Worm (Caenorhabditis elegans) whole organism, L2 larva: ENCODE measurements around the gene smoc-1.

Source experiments
- C34F6.9 ChIP-seq: fragments of 150-350 bp; optimal IDR thresholded peaks from 2 replicates; lab custom pipeline; 2014; ENCODE audit warnings: missing biosample characterization, missing genetic modification characterization
- F13H6.1 ChIP-seq: sonication (generic microtip); optimal IDR thresholded peaks from 2 replicates; lab custom pipeline; 2016; ENCODE audit warnings: missing genetic modification characterization, missing compliant biosample characterization
- R02D3.7 ChIP-seq: fragments of 150-350 bp; optimal IDR thresholded peaks from 2 replicates; lab custom pipeline; 2014; ENCODE audit warnings: missing biosample characterization, missing genetic modification characterization
- Y55F3AM.14 ChIP-seq: fragments of 200-800 bp; sonication (Bioruptor generic); optimal IDR thresholded peaks from 2 replicates; lab custom pipeline; 2018; ENCODE audit warnings: mild to moderate bottlenecking, missing genetic modification characterization, missing compliant biosample characterization
- ZK546.5 ChIP-seq: sonication (generic microtip); optimal IDR thresholded peaks from 2 replicates; lab custom pipeline; 2017; ENCODE audit warnings: missing biosample characterization, missing genetic modification characterization
- alr-1 ChIP-seq: fragments of 150-350 bp; optimal IDR thresholded peaks from 2 replicates; lab custom pipeline; 2014; ENCODE audit warnings: missing biosample characterization, missing genetic modification characterization
- aly-2 ChIP-seq: fragments of 150-350 bp; optimal IDR thresholded peaks from 2 replicates; lab custom pipeline; 2014; ENCODE audit warnings: missing biosample characterization, missing genetic modification characterization
- ama-1 ChIP-seq: fragments of 150-350 bp; optimal IDR thresholded peaks from 2 replicates; lab custom pipeline; 2018; ENCODE audit warnings: inconsistent platforms
- blmp-1 ChIP-seq: sonication (generic microtip); optimal IDR thresholded peaks from 2 replicates; lab custom pipeline; 2017; ENCODE audit warnings: missing genetic modification characterization, mild to moderate bottlenecking, missing compliant biosample characterization, antibody characterized with exemption, moderate library complexity; ENCODE audit not compliant: insufficient read depth
- ceh-16 ChIP-seq: fragments of 150-350 bp; optimal IDR thresholded peaks from 2 replicates; lab custom pipeline; 2014; ENCODE audit warnings: missing biosample characterization, missing genetic modification characterization
- ceh-82 ChIP-seq: fragments of 150-350 bp; optimal IDR thresholded peaks from 2 replicates; lab custom pipeline; 2014; ENCODE audit warnings: missing biosample characterization, missing genetic modification characterization
- crh-2 ChIP-seq: sonication (generic microtip); optimal IDR thresholded peaks from 2 replicates; lab custom pipeline; 2017; ENCODE audit warnings: missing biosample characterization, missing genetic modification characterization
- dmd-4 ChIP-seq: sonication (generic microtip); optimal IDR thresholded peaks from 2 replicates; lab custom pipeline; 2017; ENCODE audit warnings: missing biosample characterization, missing genetic modification characterization
- egl-27 ChIP-seq: sonication (generic microtip); optimal IDR thresholded peaks from 3 replicates; lab custom pipeline; 2017; ENCODE audit warnings: missing biosample characterization, missing genetic modification reagents, missing genetic modification characterization
- elt-3 ChIP-seq: sonication (generic microtip); optimal IDR thresholded peaks from 2 replicates; lab custom pipeline; 2017; ENCODE audit warnings: missing biosample characterization, missing genetic modification characterization
- fos-1 ChIP-seq: fragments of 150-350 bp; optimal IDR thresholded peaks from 2 replicates; lab custom pipeline; 2014; ENCODE audit warnings: missing biosample characterization, missing genetic modification characterization
- lin-11 ChIP-seq: fragments of 150-350 bp; sonication (generic microtip); optimal IDR thresholded peaks from 2 replicates; lab custom pipeline; 2014; ENCODE audit warnings: missing biosample characterization, missing genetic modification characterization, inconsistent platforms, mixed read lengths
- lin-13 ChIP-seq: fragments of 150-350 bp; optimal IDR thresholded peaks from 2 replicates; lab custom pipeline; 2014; ENCODE audit warnings: missing biosample characterization, missing genetic modification reagents, missing genetic modification characterization
- lin-39 ChIP-seq: fragments of 150-350 bp; optimal IDR thresholded peaks from 2 replicates; lab custom pipeline; 2014; ENCODE audit warnings: missing biosample characterization, missing genetic modification reagents, missing genetic modification characterization
- lsy-2 ChIP-seq, 2 experiments: fragments of 150-350 bp in 1 of 2; sonication (generic microtip) in 1 of 2; optimal IDR thresholded peaks; 2 replicates each; lab custom pipeline; 2014 to 2017; ENCODE audit warnings: missing biosample characterization in 2 of 2, missing genetic modification characterization in 2 of 2
- mab-5 ChIP-seq: fragments of 150-350 bp; optimal IDR thresholded peaks from 2 replicates; lab custom pipeline; 2014; ENCODE audit warnings: missing biosample characterization, missing genetic modification characterization
- mbf-1 ChIP-seq: sonication (generic microtip); optimal IDR thresholded peaks from 2 replicates; lab custom pipeline; 2017; ENCODE audit warnings: missing biosample characterization, missing genetic modification characterization
- mdl-1 ChIP-seq, 2 experiments: fragments of 150-350 bp in 1 of 2; sonication (generic microtip) in 1 of 2; optimal IDR thresholded peaks; 2 replicates each; lab custom pipeline; 2017; ENCODE audit warnings: missing biosample characterization in 2 of 2, missing genetic modification characterization in 2 of 2
- nhr-10 ChIP-seq: sonication (generic microtip); optimal IDR thresholded peaks from 2 replicates; lab custom pipeline; 2017; ENCODE audit warnings: missing biosample characterization, missing genetic modification characterization
- nhr-11 ChIP-seq: fragments of 150-350 bp; optimal IDR thresholded peaks from 2 replicates; lab custom pipeline; 2014; ENCODE audit warnings: missing biosample characterization, missing genetic modification characterization
- nhr-21 ChIP-seq: fragments of 150-350 bp; optimal IDR thresholded peaks from 2 replicates; lab custom pipeline; 2014; ENCODE audit warnings: missing biosample characterization, missing genetic modification characterization
- nhr-23 ChIP-seq: fragments of 150-350 bp; optimal IDR thresholded peaks from 2 replicates; lab custom pipeline; 2014; ENCODE audit warnings: missing biosample characterization, missing genetic modification reagents, missing genetic modification characterization
- nhr-237 ChIP-seq: fragments of 150-350 bp; optimal IDR thresholded peaks from 2 replicates; lab custom pipeline; 2014; ENCODE audit warnings: missing biosample characterization, missing genetic modification characterization
- nhr-25 ChIP-seq: fragments of 150-350 bp; sonication (generic microtip); optimal IDR thresholded peaks from 3 replicates; lab custom pipeline; 2014; ENCODE audit warnings: missing biosample characterization, missing genetic modification characterization
- nhr-6 ChIP-seq: fragments of 150-350 bp; optimal IDR thresholded peaks from 2 replicates; lab custom pipeline; 2014; ENCODE audit warnings: missing biosample characterization, missing genetic modification characterization
- nhr-77 ChIP-seq: fragments of 150-350 bp; optimal IDR thresholded peaks from 2 replicates; lab custom pipeline; 2014; ENCODE audit warnings: missing biosample characterization, missing genetic modification characterization
- peb-1 ChIP-seq: fragments of 150-350 bp; optimal IDR thresholded peaks from 2 replicates; lab custom pipeline; 2014; ENCODE audit warnings: missing biosample characterization, missing genetic modification characterization
- sma-3 ChIP-seq: sonication (generic microtip); optimal IDR thresholded peaks from 2 replicates; lab custom pipeline; 2016; ENCODE audit warnings: missing genetic modification reagents, missing genetic modification characterization, missing compliant biosample characterization
- sma-9 ChIP-seq, 2 experiments: fragments of 150-350 bp in 1 of 2; sonication (generic microtip) in 1 of 2; optimal IDR thresholded peaks; 2 replicates each; lab custom pipeline; 2014 to 2016; ENCODE audit warnings: missing genetic modification characterization in 2 of 2, mild to moderate bottlenecking in 1 of 2, missing biosample characterization in 1 of 2, missing compliant biosample characterization in 1 of 2, missing genetic modification reagents in 1 of 2, moderate library complexity in 1 of 2
- snpc-4 ChIP-seq: fragments of 150-350 bp; optimal IDR thresholded peaks from 2 replicates; lab custom pipeline; 2014; ENCODE audit warnings: missing biosample characterization, missing genetic modification characterization
- unc-39 ChIP-seq: fragments of 150-350 bp; optimal IDR thresholded peaks from 2 replicates; lab custom pipeline; 2014; ENCODE audit warnings: missing biosample characterization, missing genetic modification characterization
- unc-62 ChIP-seq: fragments of 150-350 bp; optimal IDR thresholded peaks from 2 replicates; lab custom pipeline; 2014; ENCODE audit warnings: missing biosample characterization, missing genetic modification reagents, missing genetic modification characterization
- ztf-1 ChIP-seq: fragments of 200-800 bp; sonication (Bioruptor generic); conservative IDR thresholded peaks from 2 replicates; pipeline ENCODE4 v1.3.6; 2022; ENCODE audit warnings: missing genetic modification characterization, missing compliant biosample characterization
- ztf-11 ChIP-seq: sonication (generic microtip); optimal IDR thresholded peaks from 2 replicates; lab custom pipeline; 2017; ENCODE audit warnings: missing biosample characterization, missing genetic modification characterization
- ztf-4 ChIP-seq: fragments of 150-350 bp; optimal IDR thresholded peaks from 2 replicates; lab custom pipeline; 2014; ENCODE audit warnings: missing biosample characterization, missing genetic modification characterization

The smoc-1 gene

ce11 chrV:11800486-11800885 is 43.0 kb downstream of the smoc-1 start:
- no peak for TF ChIP-seq nhr-23
- TF ChIP-seq ztf-11 (tag; lab: Kevin White, UChicago): no peak
- TF ChIP-seq nhr-10 (tag; lab: Kevin White, UChicago): no peak
- no peak for TF ChIP-seq mdl-1 (tag; optimal IDR thresholded peaks at IDR 0.05; lab: Kevin White, UChicago)
- TF ChIP-seq elt-3 (tag; lab: Kevin White, UChicago): no peak
- no peak for TF ChIP-seq ceh-16
- no peak for TF ChIP-seq unc-39 (tag; lab: Kevin White, UChicago)
- no peak for TF ChIP-seq ztf-1 (GFP tag; lab: Robert Waterston, UW)
- TF ChIP-seq ZK546.5: no peak
- no peak for TF ChIP-seq fos-1 (tag; lab: Kevin White, UChicago)
- no peak for TF ChIP-seq Y55F3AM.14
- TF ChIP-seq lin-11 (tag; lab: Kevin White, UChicago): no peak
- TF ChIP-seq dmd-4 (tag; lab: Kevin White, UChicago): no peak
- no peak for TF ChIP-seq C34F6.9 (tag; lab: Kevin White, UChicago)
- TF ChIP-seq F13H6.1 (tag; lab: Kevin White, UChicago): no peak
- TF ChIP-seq ztf-4 (tag; lab: Kevin White, UChicago): no peak
- TF ChIP-seq nhr-6 (tag; lab: Kevin White, UChicago): no peak
- TF ChIP-seq nhr-237 (tag; lab: Kevin White, UChicago): no peak
- no peak for TF ChIP-seq crh-2
- no peak for TF ChIP-seq lin-13 (GFP tag; lab: Kevin White, UChicago)
- TF ChIP-seq ama-1 (lab: Kevin White, UChicago): no peak
- TF ChIP-seq sma-3 (GFP tag; lab: Kevin White, UChicago): peak; percentile 9
- TF ChIP-seq nhr-21 (tag; lab: Kevin White, UChicago): peak; percentile 15
- TF ChIP-seq ceh-82 (tag; lab: Kevin White, UChicago): no peak
- peak in 1 of 2 experiments; percentile 1 for TF ChIP-seq lsy-2 (tag; optimal IDR thresholded peaks at IDR 0.05; lab: Kevin White, UChicago)
- peak; percentile 30 for TF ChIP-seq sma-9 (GFP tag; optimal IDR thresholded peaks at IDR 0.05; lab: Kevin White, UChicago)
- TF ChIP-seq sma-9 (tag; optimal IDR thresholded peaks at IDR 0.05; lab: Kevin White, UChicago): no peak
- no peak for TF ChIP-seq snpc-4 (tag; lab: Kevin White, UChicago)
- TF ChIP-seq lin-39 (tag; lab: Kevin White, UChicago): no peak
- no peak for TF ChIP-seq nhr-11 (tag; lab: Kevin White, UChicago)
- peak; percentile 53 for TF ChIP-seq nhr-25 (tag; lab: Kevin White, UChicago)
- no peak for TF ChIP-seq aly-2 (tag; lab: Kevin White, UChicago)
- TF ChIP-seq alr-1: no peak
- TF ChIP-seq mbf-1 (tag; lab: Kevin White, UChicago): no peak
- TF ChIP-seq blmp-1 (tag; lab: Kevin White, UChicago): no peak
- TF ChIP-seq peb-1 (tag; lab: Kevin White, UChicago): no peak
- no peak for TF ChIP-seq unc-62 (GFP tag; lab: Kevin White, UChicago)

ce11 chrV:11801076-11801849 is 43.8 kb downstream of the smoc-1 start:
- TF ChIP-seq R02D3.7: no peak
- TF ChIP-seq ztf-11 (tag; lab: Kevin White, UChicago): no peak
- TF ChIP-seq sma-9 (GFP tag; optimal IDR thresholded peaks at IDR 0.05; lab: Kevin White, UChicago): peak; percentile 95
- no peak for TF ChIP-seq sma-9 (tag; optimal IDR thresholded peaks at IDR 0.05; lab: Kevin White, UChicago)
- TF ChIP-seq mab-5 (tag; lab: Kevin White, UChicago): no peak
- TF ChIP-seq aly-2 (tag; lab: Kevin White, UChicago): no peak
- TF ChIP-seq sma-3 (GFP tag; lab: Kevin White, UChicago): peak; percentile 86
- TF ChIP-seq egl-27 (tag; lab: Kevin White, UChicago): peak; percentile 59
- no peak for TF ChIP-seq nhr-23
- TF ChIP-seq blmp-1 (tag; lab: Kevin White, UChicago): peak; percentile 61
- TF ChIP-seq peb-1 (tag; lab: Kevin White, UChicago): no peak
- no peak for TF ChIP-seq nhr-6 (tag; lab: Kevin White, UChicago)
- TF ChIP-seq fos-1 (tag; lab: Kevin White, UChicago): peak; percentile 76
- TF ChIP-seq nhr-77 (tag; lab: Kevin White, UChicago): no peak
- no peak for TF ChIP-seq nhr-10 (tag; lab: Kevin White, UChicago)
- TF ChIP-seq lsy-2 (tag; optimal IDR thresholded peaks at IDR 0.05; lab: Kevin White, UChicago): peak in 1 of 2 experiments; percentile 57
- TF ChIP-seq nhr-21 (tag; lab: Kevin White, UChicago): peak; percentile 85
- TF ChIP-seq mdl-1 (tag; optimal IDR thresholded peaks at IDR 0.05; lab: Kevin White, UChicago): no peak
- TF ChIP-seq nhr-25 (tag; lab: Kevin White, UChicago): peak; percentile 70
- no peak for TF ChIP-seq unc-39 (tag; lab: Kevin White, UChicago)
